Comparison of ENCODE assay signal across 1 worm cellular context in the genomic region with DNA sequence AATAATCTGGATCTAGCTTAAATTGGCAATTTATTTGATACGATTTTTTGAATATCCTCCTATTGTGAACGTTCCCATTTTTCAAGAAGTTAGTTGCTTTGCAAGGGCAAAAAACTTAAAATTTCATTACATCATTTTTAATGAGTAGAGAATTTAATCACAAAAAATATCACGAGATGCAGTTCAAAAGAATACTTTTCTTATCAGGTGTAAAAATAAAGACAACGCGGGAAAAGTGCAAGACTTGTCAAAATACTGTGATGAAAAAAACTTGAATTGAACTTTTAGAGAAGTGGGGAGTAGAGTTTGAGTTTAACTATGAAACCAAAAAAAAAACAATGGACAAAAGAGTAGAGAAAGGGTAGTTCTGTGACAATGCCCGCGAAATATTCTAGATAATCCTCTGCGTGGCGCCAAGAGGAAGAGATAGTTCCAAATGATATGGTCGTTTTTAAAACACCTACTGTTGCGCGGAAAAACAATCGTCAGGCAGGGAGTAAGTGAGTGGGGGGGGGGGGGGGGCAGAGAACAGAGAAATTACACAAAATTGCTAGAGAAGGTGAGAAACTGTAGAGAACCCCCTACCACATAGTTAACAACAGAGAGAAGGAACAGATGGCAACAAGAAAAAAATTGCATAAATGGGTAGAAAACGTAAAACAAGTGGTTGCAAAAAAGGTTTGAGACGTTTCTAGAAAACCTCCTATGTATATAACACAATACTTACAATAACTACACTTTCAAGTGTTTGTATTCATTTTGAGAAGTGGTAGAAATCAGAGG.
TF ChIP-seq lines count a peak whose summit lies in the region.

No protein-coding gene starts in this region.

TF ChIP-seq in whole organism, L4 larva, 104 proteins besides CTCF, POLR2A, EP300 and RAD21 (continued from another document):
- TF ChIP-seq unc-130 (GFP tag; optimal IDR thresholded peaks at IDR 0.05; lab: Kevin White, UChicago) (no peak), daf-16 (GFP tag; optimal IDR thresholded peaks at IDR 0.05; lab: Kevin White, UChicago) (no peak), daf-16 (tag; optimal IDR thresholded peaks at IDR 0.05; lab: Kevin White, UChicago) (peak; percentile 49), nhr-237 (tag; optimal IDR thresholded peaks at IDR 0.05; lab: Kevin White, UChicago) (no peak), rbr-2 (tag; optimal IDR thresholded peaks at IDR 0.05; lab: Kevin White, UChicago) (no peak), nhr-10 (tag; optimal IDR thresholded peaks at IDR 0.05; lab: Kevin White, UChicago) (no peak), nhr-111 (GFP tag; optimal IDR thresholded peaks at IDR 0.05; lab: Kevin White, UChicago) (no peak), Y5F2A.4 (GFP tag; optimal IDR thresholded peaks at IDR 0.05; lab: Kevin White, UChicago) (no peak)
